Fruit fly (Drosophila melanogaster): ENCODE results near the gene Acp95EF.

The Acp95EF gene

dm6 chr3R:24193373-24193879, 35.3 kb upstream of the Acp95EF start, which contains the start of the genes SMC6 and CG6204 (continued):
- TF ChIP-seq CG1024 (GFP tag; IDR thresholded peaks at IDR 0.05) (peak; percentile 76), CG17802 (tag; optimal IDR thresholded peaks at IDR 0.05) (peak; percentile 75), Xrp1 (GFP tag; IDR thresholded peaks at IDR 0.05) (peak; percentile 95), Doc3 (GFP tag; IDR thresholded peaks at IDR 0.05; ENCODE audit: partially characterized antibody) (no peak), jigr1 (GFP tag; IDR thresholded peaks at IDR 0.05) (peak; percentile 82; the same call in 2 of the 3 replicates), Atf-2 (GFP tag; optimal IDR thresholded peaks at IDR 0.05) (peak; percentile 71), Dip2 (GFP tag; IDR thresholded peaks at IDR 0.05) (peak; percentile 57), nmo (GFP tag; optimal IDR thresholded peaks at IDR 0.05) (peak; percentile 98), CG8359 (GFP tag; optimal IDR thresholded peaks at IDR 0.05; ENCODE audit: borderline replicate concordance) (peak; percentile 61), eve (GFP tag; optimal IDR thresholded peaks at IDR 0.05) (no peak), NC2α (GFP tag; optimal IDR thresholded peaks at IDR 0.05) (peak; percentile 63), CG3838 (GFP tag; optimal IDR thresholded peaks at IDR 0.05) (peak; percentile 71), CG10321 (GFP tag; IDR thresholded peaks at IDR 0.05) (peak; percentile 67; the same call in 1 of the 2 replicates), unpg (GFP tag; optimal IDR thresholded peaks at IDR 0.05) (peak; percentile 97), B-H1 (GFP tag; IDR thresholded peaks at IDR 0.05) (peak; percentile 92), dysf (GFP tag; IDR thresholded peaks at IDR 0.05) (peak; percentile 97), CG3847 (GFP tag; IDR thresholded peaks at IDR 0.05) (peak; percentile 96), C15 (GFP tag; IDR thresholded peaks at IDR 0.05) (peak; percentile 81), Ets65A (GFP tag) (peak; percentile 97), hbn (GFP tag; IDR thresholded peaks at IDR 0.05; ENCODE audit: partially characterized antibody) (no peak; the same call in 1 of the 2 replicates), pita (GFP tag; optimal IDR thresholded peaks at IDR 0.05) (no peak), pros (GFP tag; optimal IDR thresholded peaks at IDR 0.05) (peak; percentile 20), CG8290 (GFP tag; optimal IDR thresholded peaks at IDR 0.05) (peak; percentile 80), CG8290 (tag; optimal IDR thresholded peaks at IDR 0.05) (peak; percentile 16 to 92), lab (GFP tag; optimal IDR thresholded peaks at IDR 0.05) (peak; percentile 95), cwo (GFP tag; optimal IDR thresholded peaks at IDR 0.05) (peak; percentile 90), tin (GFP tag; optimal IDR thresholded peaks at IDR 0.05) (peak; percentile 91), CG2875 (GFP tag; optimal IDR thresholded peaks at IDR 0.05) (peak; percentile 80), Abd-B (GFP tag; optimal IDR thresholded peaks at IDR 0.05) (peak; percentile 97), CG18011 (GFP tag; optimal IDR thresholded peaks at IDR 0.05) (peak; percentile 77), az2 (GFP tag; optimal IDR thresholded peaks at IDR 0.05) (peak; percentile 90), pfk (GFP tag; optimal IDR thresholded peaks at IDR 0.05) (peak; percentile 82), CG3065 (GFP tag; optimal IDR thresholded peaks at IDR 0.05) (peak; percentile 65), luna (GFP tag; optimal IDR thresholded peaks at IDR 0.05) (peak; percentile 53), CG13296 (GFP tag; optimal IDR thresholded peaks at IDR 0.05) (peak; percentile 91), gfzf (GFP tag; optimal IDR thresholded peaks at IDR 0.05) (peak; percentile 77), ac (GFP tag; optimal IDR thresholded peaks at IDR 0.05) (peak; percentile 53), shn (GFP tag; optimal IDR thresholded peaks at IDR 0.05) (peak; percentile 65), CG8924 (tag; optimal IDR thresholded peaks at IDR 0.05) (peak; percentile 95), zfh1 (GFP tag; IDR thresholded peaks at IDR 0.05) (peak; percentile 93), CG12219 (GFP tag; optimal IDR thresholded peaks at IDR 0.05) (peak; percentile 87), CG17912 (GFP tag; optimal IDR thresholded peaks at IDR 0.05) (peak; percentile 82), pb (GFP tag; optimal IDR thresholded peaks at IDR 0.05) (peak; percentile 48), HLH3B (GFP tag; IDR thresholded peaks at IDR 0.05) (peak; percentile 92), CG7271 (tag; optimal IDR thresholded peaks at IDR 0.05) (peak; percentile 84), salm (tag; optimal IDR thresholded peaks at IDR 0.05) (peak; percentile 92), CG2120 (GFP tag; optimal IDR thresholded peaks at IDR 0.05) (peak; percentile 96), CG12744 (GFP tag; optimal IDR thresholded peaks at IDR 0.05) (peak; percentile 80), phol (tag; optimal IDR thresholded peaks at IDR 0.05) (peak; percentile 95), Neu2 (GFP tag; optimal IDR thresholded peaks at IDR 0.05; ENCODE audit: borderline replicate concordance) (peak; percentile 26)

Data from whole organism, embryonic.